Worm (Caenorhabditis elegans) whole organism, L4 larva: Measurements from ENCODE around the gene lnkn-1.

Experiments used
- Y75B8A.6 ChIP-seq: fragments of 200-800 bp; sonication (Bioruptor generic); IDR thresholded peaks from 2 replicates; pipeline ENCODE4 v1.3.6; 2022; ENCODE audit warnings: missing genetic modification reagents, missing genetic modification characterization, missing compliant biosample characterization
- ama-1 ChIP-seq: fragments of 150-350 bp; optimal IDR thresholded peaks from 2 replicates; lab custom pipeline; 2014; ENCODE audit warnings: inconsistent platforms, mixed read lengths
- dmd-9 ChIP-seq: fragments of 200-800 bp; sonication (Bioruptor generic); IDR thresholded peaks from 2 replicates; pipeline ENCODE4 v1.3.6; 2022; ENCODE audit warnings: missing genetic modification reagents, missing genetic modification characterization, missing compliant biosample characterization
- lsy-2 ChIP-seq, 2 experiments: fragments of 150-350 bp in 1 of 2; sonication (generic microtip) in 1 of 2; optimal IDR thresholded peaks; 2 replicates each; lab custom pipeline; 2014 to 2017; ENCODE audit warnings: missing biosample characterization in 2 of 2, missing genetic modification characterization in 2 of 2
- nhr-237 ChIP-seq: sonication (generic microtip); optimal IDR thresholded peaks from 2 replicates; lab custom pipeline; 2017; ENCODE audit warnings: missing biosample characterization, missing genetic modification characterization
- snpc-4 ChIP-seq: fragments of 150-350 bp; optimal IDR thresholded peaks from 2 replicates; lab custom pipeline; 2014; ENCODE audit warnings: missing biosample characterization, missing genetic modification characterization

DNA sequence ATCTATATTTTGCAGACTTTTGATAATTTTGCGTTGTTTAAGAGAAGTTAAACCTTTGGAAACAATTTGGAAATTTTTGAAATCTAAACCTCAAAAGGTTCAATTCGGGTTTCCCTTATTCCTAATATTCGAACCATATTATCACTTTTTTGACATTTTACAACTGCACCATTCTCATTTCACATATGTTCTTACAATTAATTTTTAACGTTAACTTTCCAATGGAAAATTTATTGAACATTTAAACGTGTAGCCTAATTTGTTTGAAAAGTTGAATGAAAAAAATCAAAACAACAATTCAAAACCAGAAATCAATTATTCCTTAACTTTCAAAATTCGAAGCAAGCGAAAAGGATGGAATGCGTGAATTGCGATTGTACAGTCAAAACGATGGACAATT lies 33.9 kb downstream of the lnkn-1 start, which contains the start of gene ZK637.12:
- no peak for TF ChIP-seq Y75B8A.6
- TF ChIP-seq ama-1 = no peak
- no peak for TF ChIP-seq dmd-9 (GFP tag; lab: Robert Waterston, UW)
- TF ChIP-seq lsy-2 (tag; optimal IDR thresholded peaks at IDR 0.05; lab: Kevin White, UChicago) = no peak
- no peak for TF ChIP-seq snpc-4
- TF ChIP-seq nhr-237 (tag; lab: Kevin White, UChicago) = no peak
